Worm (Caenorhabditis elegans): ENCODE measurements around the gene F54F7.3.

Gene F54F7.3

ce11 chrX:11814667-11815066 lies 35.3 kb downstream of the F54F7.3 start, which contains the start of gene C34E11.2:
TSS of gene C34E11.2 (minus strand) at chrX:11814750.
- TF ChIP-seq nhr-90 (tag; optimal IDR thresholded peaks at IDR 0.05; ENCODE audit: poor library complexity) = no peak
- TF ChIP-seq hlh-17 (GFP tag; optimal IDR thresholded peaks at IDR 0.05; ENCODE audit: borderline replicate concordance) = no peak
- TF ChIP-seq ceh-90 (tag; optimal IDR thresholded peaks at IDR 0.05) = no peak
- TF ChIP-seq pax-3 (tag; optimal IDR thresholded peaks at IDR 0.05) = no peak
- no peak for TF ChIP-seq nhr-85 (tag)

ce11 chrX:11806175-11806853 lies 43.7 kb downstream of the F54F7.3 start:
- TF ChIP-seq nhr-76 (tag; optimal IDR thresholded peaks at IDR 0.05) (no peak), unc-86 (tag; optimal IDR thresholded peaks at IDR 0.05) (no peak), vab-15 (tag; optimal IDR thresholded peaks at IDR 0.05) (no peak), F16B12.6 (tag; optimal IDR thresholded peaks at IDR 0.05) (no peak), efl-3 (GFP tag; optimal IDR thresholded peaks at IDR 0.05) (no peak)

- no peak for TF ChIP-seq efl-1 (optimal IDR thresholded peaks at IDR 0.05)
- TF ChIP-seq efl-1 (GFP tag; optimal IDR thresholded peaks at IDR 0.05 in 1 of 2) = peak in 1 of 2 experiments; percentile 54
- TF ChIP-seq nhr-85 (tag) = no peak
Measured at ce11 chrX:11804057-11804456, 45.9 kb downstream of the F54F7.3 start, which contains the start of gene C34E11.4. TSS of gene C34E11.4 (plus strand) at chrX:11804210.

Measured in whole organism, L1 larva.